Worm (Caenorhabditis elegans): ENCODE measurements around the gene C16C10.8.

DNA sequence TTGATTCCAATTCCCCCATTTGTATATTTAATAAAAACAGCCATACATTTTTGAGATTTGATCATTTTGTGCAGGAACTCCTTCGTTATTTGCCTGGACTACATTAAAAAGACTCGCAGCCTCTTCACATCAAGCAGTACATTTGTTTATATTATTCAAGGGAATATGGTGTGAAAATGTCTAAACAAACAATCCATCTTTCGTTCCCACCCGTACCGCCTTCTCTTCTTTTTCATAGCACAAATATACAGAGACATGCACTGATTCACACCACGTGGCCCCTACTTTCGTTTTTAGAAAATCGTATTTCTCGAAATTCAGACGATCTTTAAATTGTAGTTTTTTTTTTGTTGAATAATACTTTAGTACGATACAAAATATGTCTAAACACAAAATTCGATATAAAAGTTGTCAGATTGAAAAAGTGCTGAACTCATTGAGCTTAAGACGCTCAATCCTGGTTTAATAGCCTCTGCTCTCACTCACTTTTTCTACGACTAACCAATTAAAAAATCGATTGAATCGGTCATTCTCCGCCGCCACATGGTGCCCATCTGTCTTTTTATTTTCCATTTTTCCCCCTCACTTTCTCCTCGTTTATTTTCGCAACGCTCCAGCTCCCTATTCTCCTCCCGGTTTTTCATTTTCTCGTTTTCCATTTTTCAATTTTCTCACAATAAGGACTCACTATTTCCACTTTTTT, 31.5 kb upstream of the C16C10.8 start:
- no peak for TF ChIP-seq nhr-237 (tag; optimal IDR thresholded peaks at IDR 0.05)
- no peak for TF ChIP-seq alr-1 (tag; optimal IDR thresholded peaks at IDR 0.05)
- no peak for TF ChIP-seq unc-62 (GFP tag; optimal IDR thresholded peaks at IDR 0.05)
- no peak for TF ChIP-seq lin-39 (tag; optimal IDR thresholded peaks at IDR 0.05)
- TF ChIP-seq ceh-16 (tag; optimal IDR thresholded peaks at IDR 0.05) = no peak
- TF ChIP-seq skn-1 (tag; optimal IDR thresholded peaks at IDR 0.05) = no peak
- TF ChIP-seq lin-11 (tag; optimal IDR thresholded peaks at IDR 0.05) = no peak
- TF ChIP-seq R02D3.7 (tag; optimal IDR thresholded peaks at IDR 0.05) = no peak
- peak; percentile 38 for TF ChIP-seq nhr-25 (tag; optimal IDR thresholded peaks at IDR 0.05)

All from whole organism, L2 larva.